Fruit fly (Drosophila melanogaster): Measurements from ENCODE around the gene Cp38.

Gene Cp38

dm6 chrX:8455019-8455555 is 26.6 kb upstream of the Cp38 start, which contains the start of gene org-1 (continued):
- TF ChIP-seq slbo (GFP tag; IDR thresholded peaks at IDR 0.05) (peak; percentile 97), CG34422 (GFP tag; IDR thresholded peaks at IDR 0.05) (peak; percentile 99), ro (GFP tag; IDR thresholded peaks at IDR 0.05) (peak; percentile 94), Vsx1 (GFP tag; optimal IDR thresholded peaks at IDR 0.05) (peak; percentile 83), CG12219 (GFP tag; optimal IDR thresholded peaks at IDR 0.05) (peak; percentile 95), D19A (tag; optimal IDR thresholded peaks at IDR 0.05) (peak; percentile 92), Hr51 (GFP tag; optimal IDR thresholded peaks at IDR 0.05) (peak; percentile 79 to 92), CG7372 (GFP tag; IDR thresholded peaks at IDR 0.05) (peak; percentile 98), CG16863 (GFP tag; optimal IDR thresholded peaks at IDR 0.05) (peak; percentile 88), bsh (GFP tag; optimal IDR thresholded peaks at IDR 0.05) (peak; percentile 78 to 98), CG17385 (GFP tag; optimal IDR thresholded peaks at IDR 0.05) (peak; percentile 90), CG15269 (tag; optimal IDR thresholded peaks at IDR 0.05) (peak; percentile 95), CG17361 (GFP tag; IDR thresholded peaks at IDR 0.05) (peak; percentile 93), hkb (optimal IDR thresholded peaks at IDR 0.05) (no peak), hkb (GFP tag; IDR thresholded peaks at IDR 0.05) (peak; percentile 97), cwo (GFP tag; optimal IDR thresholded peaks at IDR 0.05) (peak; percentile 82), CG7357 (GFP tag; IDR thresholded peaks at IDR 0.05) (peak; percentile 92), CG34224 (GFP tag; IDR thresholded peaks at IDR 0.05; ENCODE audit: partially characterized antibody) (no peak), Antp (GFP tag; optimal IDR thresholded peaks at IDR 0.05) (peak; percentile 84), chn (GFP tag; optimal IDR thresholded peaks at IDR 0.05) (peak; percentile 89), CG12942 (GFP tag; optimal IDR thresholded peaks at IDR 0.05) (peak; percentile 91), Dip2 (GFP tag; IDR thresholded peaks at IDR 0.05) (peak; percentile 63), CG8388 (GFP tag; optimal IDR thresholded peaks at IDR 0.05) (peak; percentile 95), CG6791 (GFP tag; IDR thresholded peaks at IDR 0.05; ENCODE audit: partially characterized antibody) (no peak), CG17912 (GFP tag; optimal IDR thresholded peaks at IDR 0.05) (peak; percentile 76), fru (optimal IDR thresholded peaks at IDR 0.05) (no peak), Awh (GFP tag; IDR thresholded peaks at IDR 0.05) (peak; percentile 98), sim (GFP tag; IDR thresholded peaks at IDR 0.05) (peak; percentile 97), ftz-f1 (GFP tag; optimal IDR thresholded peaks at IDR 0.05) (no peak), Usf (GFP tag; optimal IDR thresholded peaks at IDR 0.05) (peak; percentile 91), ERR (GFP tag; optimal IDR thresholded peaks at IDR 0.05) (peak; percentile 58), CG1832 (GFP tag; optimal IDR thresholded peaks at IDR 0.05) (no peak), CG13894 (tag; optimal IDR thresholded peaks at IDR 0.05) (peak; percentile 68), CG18262 (tag; optimal IDR thresholded peaks at IDR 0.05) (peak; percentile 96), jing (GFP tag; optimal IDR thresholded peaks at IDR 0.05) (peak; percentile 88), Hand (GFP tag; optimal IDR thresholded peaks at IDR 0.05) (peak; percentile 73), ranshi (GFP tag; IDR thresholded peaks at IDR 0.05) (peak; percentile 98), Abd-B (GFP tag; optimal IDR thresholded peaks at IDR 0.05) (peak; percentile 94), CG2712 (tag; optimal IDR thresholded peaks at IDR 0.05) (peak; percentile 97), Oaz (GFP tag; IDR thresholded peaks at IDR 0.05) (peak; percentile 95), hbn (GFP tag; IDR thresholded peaks at IDR 0.05; ENCODE audit: partially characterized antibody) (no peak), seq (GFP tag; IDR thresholded peaks at IDR 0.05) (peak; percentile 97), crc (GFP tag; optimal IDR thresholded peaks at IDR 0.05) (peak; percentile 60), sob (GFP tag; IDR thresholded peaks at IDR 0.05) (peak; percentile 96), CG18011 (GFP tag; optimal IDR thresholded peaks at IDR 0.05) (peak; percentile 66), CG10147 (GFP tag; optimal IDR thresholded peaks at IDR 0.05) (peak; percentile 87), ATbp (GFP tag; optimal IDR thresholded peaks at IDR 0.05) (peak; percentile 91), Fer2 (tag; optimal IDR thresholded peaks at IDR 0.05) (peak; percentile 89), CG3407 (GFP tag; optimal IDR thresholded peaks at IDR 0.05) (peak; percentile 93), tna (GFP tag; IDR thresholded peaks at IDR 0.05; ENCODE audit: partially characterized antibody) (no peak)
